Fruit fly (Drosophila melanogaster) whole organism, embryonic: ENCODE results near the gene Sec13.
A peak's percentile ranks its signal among the peaks of the same experiment; 100 is the strongest.

Source experiments
- Aef1 ChIP-seq: fragments of 200-800 bp; sonication (Bioruptor generic); IDR thresholded peaks from 3 replicates; pipeline ENCODE4 v1.3.6; 2022; ENCODE audit warnings: missing biosample characterization, missing genetic modification characterization
- Atf3 ChIP-seq: fragments of 200-800 bp; sonication (Bioruptor generic); optimal IDR thresholded peaks from 3 replicates; lab custom pipeline; 2016; ENCODE audit warnings: missing biosample characterization, missing genetic modification characterization
- CG10321 ChIP-seq: fragments of 200-800 bp; sonication (Bioruptor generic); IDR thresholded peaks from 2 replicates; pipeline ENCODE4 v1.3.6; 2022; ENCODE audit warnings: missing biosample characterization, missing genetic modification characterization
- CG10654 ChIP-seq: fragments of 200-800 bp; sonication (Bioruptor generic); optimal IDR thresholded peaks from 2 replicates; lab custom pipeline; 2016; ENCODE audit warnings: missing biosample characterization, missing genetic modification characterization
- CG12104 ChIP-seq: fragments of 200-800 bp; sonication (Bioruptor generic); optimal IDR thresholded peaks from 3 replicates; lab custom pipeline; 2016; ENCODE audit warnings: missing biosample characterization, missing genetic modification characterization
- CG12744 ChIP-seq: fragments of 200-800 bp; sonication (Bioruptor generic); optimal IDR thresholded peaks from 2 replicates; lab custom pipeline; 2016; ENCODE audit warnings: missing biosample characterization, missing genetic modification characterization
- CG12942 ChIP-seq: fragments of 200-800 bp; sonication (Bioruptor generic); optimal IDR thresholded peaks from 3 replicates; lab custom pipeline; 2016; ENCODE audit warnings: missing biosample characterization, missing genetic modification characterization
- CG13296 ChIP-seq: fragments of 200-800 bp; sonication (Bioruptor generic); optimal IDR thresholded peaks from 3 replicates; lab custom pipeline; 2018; ENCODE audit warnings: missing biosample characterization, mild to moderate bottlenecking, missing genetic modification characterization
- CG15073 ChIP-seq: fragments of 200-800 bp; sonication (Bioruptor generic); optimal IDR thresholded peaks from 2 replicates; lab custom pipeline; 2016; ENCODE audit warnings: missing biosample characterization, missing genetic modification characterization
- CG15269 ChIP-seq: fragments of 200-800 bp; sonication (Bioruptor generic); optimal IDR thresholded peaks from 2 replicates; lab custom pipeline; 2018; ENCODE audit warnings: missing biosample characterization, mild to moderate bottlenecking, missing genetic modification characterization, moderate library complexity
- CG18011 ChIP-seq: fragments of 200-800 bp; sonication (Bioruptor generic); optimal IDR thresholded peaks from 2 replicates; lab custom pipeline; 2017; ENCODE audit warnings: missing biosample characterization, missing genetic modification characterization, mild to moderate bottlenecking, moderate library complexity, missing genotype
- CG3281 ChIP-seq: fragments of 200-800 bp; sonication (Bioruptor generic); optimal IDR thresholded peaks from 3 replicates; lab custom pipeline; 2017; ENCODE audit warnings: missing biosample characterization, mild to moderate bottlenecking, missing genetic modification characterization
- CG4730 ChIP-seq: fragments of 200-800 bp; sonication (Bioruptor generic); IDR thresholded peaks from 2 replicates; pipeline ENCODE4 v1.3.6; 2022; ENCODE audit warnings: missing biosample characterization, missing genetic modification characterization
- CG6254 ChIP-seq: fragments of 200-800 bp; sonication (Bioruptor generic); optimal IDR thresholded peaks from 3 replicates; lab custom pipeline; 2017; ENCODE audit warnings: mild to moderate bottlenecking, missing biosample characterization, missing genetic modification reagents, missing genetic modification characterization
- CG6791 ChIP-seq: fragments of 200-800 bp; sonication (Bioruptor generic); IDR thresholded peaks from 3 replicates; pipeline ENCODE4 v1.3.6; 2022; ENCODE audit warnings: missing biosample characterization, missing genetic modification characterization; ENCODE audit not compliant: partially characterized antibody
- CG7928 ChIP-seq: fragments of 200-800 bp; sonication (Bioruptor generic); optimal IDR thresholded peaks from 2 replicates; lab custom pipeline; 2017; ENCODE audit warnings: missing biosample characterization, mild to moderate bottlenecking, missing genetic modification characterization
- CG8281 ChIP-seq: fragments of 200-800 bp; sonication (Bioruptor generic); optimal IDR thresholded peaks from 2 replicates; lab custom pipeline; 2018; ENCODE audit warnings: missing biosample characterization, mild to moderate bottlenecking, missing genetic modification characterization, moderate library complexity
- CG9437 ChIP-seq: fragments of 200-800 bp; sonication (Bioruptor generic); optimal IDR thresholded peaks from 2 replicates; lab custom pipeline; 2018; ENCODE audit warnings: missing biosample characterization, mild to moderate bottlenecking, missing genetic modification characterization
- Chrac-16 ChIP-seq: fragments of 200-800 bp; sonication (Bioruptor generic); optimal IDR thresholded peaks from 3 replicates; lab custom pipeline; 2016; ENCODE audit warnings: missing biosample characterization, missing genetic modification characterization
- D19B ChIP-seq: fragments of 200-800 bp; sonication (Bioruptor generic); optimal IDR thresholded peaks from 2 replicates; lab custom pipeline; 2017; ENCODE audit warnings: missing biosample characterization, mild to moderate bottlenecking, missing genetic modification characterization
- Dref ChIP-seq: fragments of 200-800 bp; sonication (Bioruptor generic); IDR thresholded peaks from 2 replicates; pipeline ENCODE4 v1.3.6; 2022; ENCODE audit warnings: missing biosample characterization, missing genetic modification characterization
- E2f2 ChIP-seq: fragments of 200-800 bp; sonication (Bioruptor generic); IDR thresholded peaks from 2 replicates; pipeline ENCODE4 v1.3.6; 2022; ENCODE audit warnings: missing biosample characterization, missing genetic modification characterization
- Gsc ChIP-seq: fragments of 200-800 bp; sonication (Bioruptor generic); IDR thresholded peaks from 2 replicates; pipeline ENCODE4 v1.3.6; 2022; ENCODE audit warnings: missing biosample characterization, missing genetic modification characterization
- HLH4C ChIP-seq: fragments of 200-800 bp; sonication (Bioruptor generic); IDR thresholded peaks from 3 replicates; pipeline ENCODE4 v1.3.6; 2022; ENCODE audit warnings: missing biosample characterization, missing genetic modification characterization; ENCODE audit not compliant: partially characterized antibody
- Hsf ChIP-seq: fragments of 200-800 bp; sonication (Bioruptor generic); optimal IDR thresholded peaks from 3 replicates; lab custom pipeline; 2016; ENCODE audit warnings: missing biosample characterization, missing genetic modification characterization
- Jarid2 ChIP-seq: fragments of 200-800 bp; sonication (Bioruptor generic); optimal IDR thresholded peaks from 3 replicates; lab custom pipeline; 2017; ENCODE audit warnings: mild to moderate bottlenecking, missing biosample characterization, missing genetic modification reagents, missing genetic modification characterization
- Lpt ChIP-seq: fragments of >200 bp; optimal IDR thresholded peaks from 2 replicates; lab custom pipeline; 2018; ENCODE audit warnings: missing biosample characterization, missing genetic modification characterization
- Mad ChIP-seq: fragments of 200-800 bp; sonication (Bioruptor generic); optimal IDR thresholded peaks from 2 replicates; lab custom pipeline; 2016; ENCODE audit warnings: missing biosample characterization, missing genetic modification characterization
- Neu2 ChIP-seq: fragments of 200-800 bp; sonication (Bioruptor generic); optimal IDR thresholded peaks from 3 replicates; lab custom pipeline; 2016; ENCODE audit warnings: missing biosample characterization, missing genetic modification characterization, borderline replicate concordance
- Poxn ChIP-seq: fragments of 200-800 bp; sonication (Bioruptor generic); IDR thresholded peaks from 2 replicates; pipeline ENCODE4 v1.3.6; 2022; ENCODE audit warnings: missing biosample characterization, missing genetic modification characterization
- Ptx1 ChIP-seq: fragments of 200-800 bp; sonication (Bioruptor generic); IDR thresholded peaks from 2 replicates; pipeline ENCODE4 v1.3.6; 2022; ENCODE audit warnings: missing biosample characterization, missing genetic modification characterization
- Spps ChIP-seq: fragments of 200-800 bp; sonication (Bioruptor generic); optimal IDR thresholded peaks from 2 replicates; lab custom pipeline; 2018; ENCODE audit warnings: missing biosample characterization, mild to moderate bottlenecking, missing genetic modification characterization
- TFAM ChIP-seq: fragments of 200-800 bp; sonication (Bioruptor generic); optimal IDR thresholded peaks from 2 replicates; lab custom pipeline; 2017; ENCODE audit warnings: missing biosample characterization, missing genetic modification characterization, inconsistent platforms
- ac ChIP-seq: fragments of 200-800 bp; sonication (Bioruptor generic); optimal IDR thresholded peaks from 3 replicates; lab custom pipeline; 2017; ENCODE audit warnings: missing biosample characterization, mild to moderate bottlenecking, missing genetic modification characterization
- az2 ChIP-seq: fragments of 200-800 bp; sonication (Bioruptor generic); optimal IDR thresholded peaks from 3 replicates; lab custom pipeline; 2016; ENCODE audit warnings: missing biosample characterization, missing genetic modification characterization
- chinmo ChIP-seq: fragments of 200-800 bp; sonication (Bioruptor generic); IDR thresholded peaks from 4 replicates; pipeline ENCODE4 v1.3.6; 2022; ENCODE audit warnings: missing biosample characterization, missing genetic modification characterization; ENCODE audit not compliant: partially characterized antibody
- chn ChIP-seq: fragments of 200-800 bp; sonication (Bioruptor generic); optimal IDR thresholded peaks from 2 replicates; lab custom pipeline; 2016; ENCODE audit warnings: missing biosample characterization, missing genetic modification characterization
- ems ChIP-seq: fragments of 200-800 bp; sonication (Bioruptor generic); optimal IDR thresholded peaks from 3 replicates; lab custom pipeline; 2016; ENCODE audit warnings: missing biosample characterization, missing genetic modification characterization
- ewg ChIP-seq: fragments of 200-800 bp; sonication (Bioruptor generic); optimal IDR thresholded peaks from 3 replicates; lab custom pipeline; 2017; ENCODE audit warnings: mild to moderate bottlenecking, missing biosample characterization, missing genetic modification reagents, missing genetic modification characterization
- grau ChIP-seq: fragments of 200-800 bp; optimal IDR thresholded peaks from 3 replicates; lab custom pipeline; 2019; ENCODE audit warnings: missing biosample characterization, mild to moderate bottlenecking, missing genetic modification characterization, moderate library complexity
- ham ChIP-seq: fragments of 200-800 bp; sonication (Bioruptor generic); IDR thresholded peaks from 2 replicates; pipeline ENCODE4 v1.3.6; 2022; ENCODE audit warnings: missing biosample characterization, missing genetic modification characterization
- hth ChIP-seq: fragments of >200 bp; optimal IDR thresholded peaks from 2 replicates; lab custom pipeline; 2017; ENCODE audit warnings: inconsistent platforms
- maf-S ChIP-seq: fragments of 200-800 bp; sonication (Bioruptor generic); optimal IDR thresholded peaks from 2 replicates; lab custom pipeline; 2016; ENCODE audit warnings: missing biosample characterization, missing genetic modification characterization
- nerfin-2 ChIP-seq: fragments of 200-800 bp; sonication (Bioruptor generic); IDR thresholded peaks from 2 replicates; pipeline ENCODE4 v1.3.6; 2022; ENCODE audit warnings: missing biosample characterization, missing genetic modification characterization; ENCODE audit not compliant: partially characterized antibody
- nmo ChIP-seq: fragments of 200-800 bp; sonication (Bioruptor generic); optimal IDR thresholded peaks from 2 replicates; lab custom pipeline; 2018; ENCODE audit warnings: missing biosample characterization, mild to moderate bottlenecking, missing genetic modification characterization, moderate library complexity
- p53 ChIP-seq: fragments of 200-800 bp; sonication (Bioruptor generic); optimal IDR thresholded peaks from 2 replicates; lab custom pipeline; 2016; ENCODE audit warnings: missing biosample characterization, missing genetic modification characterization
- pita ChIP-seq: fragments of 200-800 bp; sonication (Bioruptor generic); optimal IDR thresholded peaks from 2 replicates; lab custom pipeline; 2017; ENCODE audit warnings: missing biosample characterization, mild to moderate bottlenecking, missing genetic modification characterization
- prd ChIP-seq, 3 experiments: fragments of >200 bp in 2 of 3; fragments of 200-800 bp in 1 of 3; sonication (Bioruptor generic) in 1 of 3; optimal IDR thresholded peaks in 2 of 3; IDR thresholded peaks in 1 of 3; 2 replicates in 2 of 3; 3 replicates in 1 of 3; pipeline versions ENCODE4 v1.3.6 to Lab custom; 2017 to 2022; ENCODE audit warnings: missing biosample characterization in 1 of 3, missing genetic modification characterization in 1 of 3
- scrt ChIP-seq: fragments of 200-800 bp; sonication (Bioruptor generic); optimal IDR thresholded peaks from 2 replicates; lab custom pipeline; 2018; ENCODE audit warnings: missing biosample characterization, mild to moderate bottlenecking, missing genetic modification characterization, moderate library complexity
- slou ChIP-seq: fragments of 200-800 bp; sonication (Bioruptor generic); optimal IDR thresholded peaks from 3 replicates; lab custom pipeline; 2016; ENCODE audit warnings: missing biosample characterization, missing genetic modification characterization
- slp2 ChIP-seq: fragments of 200-800 bp; sonication (Bioruptor generic); optimal IDR thresholded peaks from 2 replicates; lab custom pipeline; 2016; ENCODE audit warnings: missing biosample characterization, missing genetic modification characterization

The Sec13 gene

DNA sequence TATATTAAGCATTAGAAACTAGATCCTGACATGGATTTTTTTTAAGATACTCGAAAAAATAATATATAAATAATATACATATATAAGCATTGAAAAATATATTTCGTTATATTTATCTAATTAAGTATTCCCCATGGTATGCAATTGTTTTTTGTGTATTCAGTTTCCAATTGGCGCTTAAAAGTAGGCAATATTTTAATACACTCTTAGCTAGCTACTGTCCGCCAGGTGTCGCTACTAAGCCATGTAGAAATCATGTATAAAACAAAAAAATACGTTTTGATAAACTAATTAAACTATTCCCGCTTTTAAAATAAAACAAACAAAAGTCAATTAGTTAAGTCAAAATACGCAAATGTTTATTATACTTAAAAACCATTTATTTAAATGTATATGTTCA lies 24.8 kb upstream of the Sec13 start:
- TF ChIP-seq Gsc: no peak
- peak; percentile 53 for TF ChIP-seq Mad (GFP tag; lab: Kevin White, UChicago)
- peak; percentile 68 for TF ChIP-seq CG6254 (GFP tag; lab: Kevin White, UChicago)
- no peak for TF ChIP-seq maf-S
- TF ChIP-seq CG13296 (GFP tag; lab: Kevin White, UChicago): peak; percentile 45
- no peak; the same call in 2 of the 3 replicates for TF ChIP-seq Aef1 (GFP tag; lab: Robert Waterston, UW)
- no peak for TF ChIP-seq slou (GFP tag; lab: Kevin White, UChicago)
- no peak for TF ChIP-seq D19B (GFP tag; lab: Kevin White, UChicago)
- TF ChIP-seq CG15073 (GFP tag; lab: Kevin White, UChicago): no peak
- no peak for TF ChIP-seq CG6791 (GFP tag; lab: Robert Waterston, UW)
- TF ChIP-seq Hsf (GFP tag; lab: Kevin White, UChicago): peak; percentile 44
- TF ChIP-seq Dref: no peak
- TF ChIP-seq CG12744 (GFP tag; lab: Kevin White, UChicago): no peak
- no peak for TF ChIP-seq ems (GFP tag; lab: Kevin White, UChicago)
- no peak for TF ChIP-seq Lpt (GFP tag; lab: Kevin White, UChicago)
- TF ChIP-seq CG7928 (GFP tag; lab: Kevin White, UChicago): no peak
- no peak for TF ChIP-seq hth (lab: Kevin White, UChicago)
- no peak for TF ChIP-seq HLH4C (GFP tag; lab: Robert Waterston, UW)
- TF ChIP-seq Ptx1 (GFP tag; lab: Robert Waterston, UW): peak; percentile 18; the same call in 1 of the 2 replicates
- TF ChIP-seq CG12104 (GFP tag; lab: Kevin White, UChicago): peak; percentile 79
- TF ChIP-seq CG10654 (GFP tag; lab: Kevin White, UChicago): peak; percentile 37
- TF ChIP-seq Atf3 (GFP tag; lab: Kevin White, UChicago): peak; percentile 16
- no peak for TF ChIP-seq pita (GFP tag; lab: Kevin White, UChicago)
- no peak for TF ChIP-seq ham (GFP tag; lab: Robert Waterston, UW)
- TF ChIP-seq Jarid2 (GFP tag; lab: Kevin White, UChicago): peak; percentile 74
- TF ChIP-seq E2f2 (GFP tag; lab: Robert Waterston, UW): peak; percentile 26; the same call in 1 of the 2 replicates
- TF ChIP-seq slp2 (GFP tag; lab: Kevin White, UChicago): no peak
- TF ChIP-seq CG15269 (tag; lab: Kevin White, UChicago): peak; percentile 53
- TF ChIP-seq p53 (GFP tag; lab: Kevin White, UChicago): no peak
- TF ChIP-seq chn (GFP tag; lab: Kevin White, UChicago): peak; percentile 50
- TF ChIP-seq prd (optimal IDR thresholded peaks at IDR 0.05; lab: Kevin White, UChicago): no peak
- TF ChIP-seq prd (GFP tag; IDR thresholded peaks at IDR 0.05; lab: Robert Waterston, UW): no peak
- peak; percentile 51 for TF ChIP-seq grau (tag; lab: Kevin White, UChicago)
- TF ChIP-seq scrt (GFP tag; lab: Kevin White, UChicago): peak; percentile 18
- no peak for TF ChIP-seq CG18011
- no peak for TF ChIP-seq TFAM (GFP tag; lab: Kevin White, UChicago)
- TF ChIP-seq ac (GFP tag; lab: Kevin White, UChicago): no peak
- no peak for TF ChIP-seq CG4730
- no peak for TF ChIP-seq Neu2
- TF ChIP-seq CG10321 (GFP tag; lab: Robert Waterston, UW): no peak
- TF ChIP-seq chinmo (GFP tag; lab: Robert Waterston, UW): no peak
- peak; percentile 55 for TF ChIP-seq az2 (GFP tag; lab: Kevin White, UChicago)
- TF ChIP-seq CG8281: peak; percentile 21
- TF ChIP-seq nerfin-2: no peak
- peak; percentile 45 for TF ChIP-seq CG9437 (GFP tag; lab: Kevin White, UChicago)
- peak; percentile 31 for TF ChIP-seq nmo
- TF ChIP-seq CG3281 (GFP tag; lab: Kevin White, UChicago): peak; percentile 59
- TF ChIP-seq Chrac-16 (GFP tag; lab: Kevin White, UChicago): peak; percentile 7
- TF ChIP-seq Poxn (GFP tag; lab: Robert Waterston, UW): no peak
- TF ChIP-seq ewg: peak; percentile 47
- TF ChIP-seq CG12942 (GFP tag; lab: Kevin White, UChicago): peak; percentile 20
- TF ChIP-seq Spps (tag; lab: Kevin White, UChicago): peak; percentile 16
